Fruit fly (Drosophila melanogaster): ENCODE measurements around the gene Elo68beta.

- no peak for TF ChIP-seq ttk (optimal IDR thresholded peaks at IDR 0.05)
- TF ChIP-seq h (optimal IDR thresholded peaks at IDR 0.05), result no peak
These were observed 17.9 kb upstream of the Elo68beta start for dm6 chr3L:11119396-11119900.

All from Kc167 (cell line).